Worm (Caenorhabditis elegans): ENCODE data around the gene unc-85.

DNA sequence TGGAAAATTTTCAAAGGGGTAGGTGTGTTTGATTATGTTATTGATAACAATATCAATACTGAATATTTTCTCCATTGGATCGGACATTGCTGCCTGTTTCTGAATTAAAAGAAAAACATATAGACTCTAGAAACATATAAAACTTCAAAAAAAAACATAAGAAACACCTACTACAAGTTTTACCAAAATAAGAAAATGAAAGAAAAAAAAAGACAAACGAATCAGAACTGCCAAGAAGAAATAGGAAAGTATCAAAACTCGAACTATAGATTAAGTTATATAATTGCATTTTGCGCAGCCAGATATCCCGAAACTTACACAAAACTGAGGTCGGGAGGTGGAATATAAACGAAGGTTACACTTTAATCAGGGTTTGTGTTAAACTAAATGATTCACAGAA is 36.5 kb upstream of the unc-85 start, which contains the start of gene T05A7.11:
- TF ChIP-seq T23F11.4 (GFP tag; optimal IDR thresholded peaks at IDR 0.05) (no peak), tbx-7 (tag; optimal IDR thresholded peaks at IDR 0.05) (no peak), sox-4 (tag; optimal IDR thresholded peaks at IDR 0.05) (no peak), dve-1 (tag; optimal IDR thresholded peaks at IDR 0.05) (no peak), pax-1 (tag; optimal IDR thresholded peaks at IDR 0.05) (no peak), pros-1 (tag; optimal IDR thresholded peaks at IDR 0.05) (no peak), ceh-45 (GFP tag; IDR thresholded peaks at IDR 0.05) (no peak), madf-2 (tag; optimal IDR thresholded peaks at IDR 0.05) (no peak), lin-11 (tag; optimal IDR thresholded peaks at IDR 0.05) (no peak), ttx-3 (tag; optimal IDR thresholded peaks at IDR 0.05) (no peak), elt-2 (tag; optimal IDR thresholded peaks at IDR 0.05) (no peak), ceh-22 (tag; optimal IDR thresholded peaks at IDR 0.05) (no peak)

All from whole organism, late embryonic.